Worm (Caenorhabditis elegans) whole organism, mixed stage, embryonic: ENCODE results near the gene gcy-34.

Source experiments
- M03D4.4 ChIP-seq: sonication (generic microtip); optimal IDR thresholded peaks from 2 replicates; lab custom pipeline; 2017; ENCODE audit warnings: mild to moderate bottlenecking, missing genetic modification characterization, missing compliant biosample characterization
- bed-3 ChIP-seq: fragments of 200-800 bp; sonication (Bioruptor generic); optimal IDR thresholded peaks from 3 replicates; lab custom pipeline; 2018; ENCODE audit warnings: mild to moderate bottlenecking, missing genetic modification characterization, moderate library complexity, missing compliant biosample characterization
- blmp-1 ChIP-seq: fragments of 150-350 bp; optimal IDR thresholded peaks from 2 replicates; lab custom pipeline; 2014; ENCODE audit warnings: missing biosample characterization, missing genetic modification characterization
- ceh-39 ChIP-seq: fragments of 150-350 bp; optimal IDR thresholded peaks from 2 replicates; lab custom pipeline; 2014; ENCODE audit warnings: missing biosample characterization, missing genetic modification characterization
- ceh-83 ChIP-seq: fragments of 200-800 bp; sonication (Bioruptor generic); optimal IDR thresholded peaks from 2 replicates; lab custom pipeline; 2018; ENCODE audit warnings: mild to moderate bottlenecking, missing genetic modification characterization, missing compliant biosample characterization
- ces-1 ChIP-seq: fragments of 150-350 bp; optimal IDR thresholded peaks from 2 replicates; lab custom pipeline; 2014; ENCODE audit warnings: missing biosample characterization, missing genetic modification reagents, missing genetic modification characterization
- cnd-1 ChIP-seq: fragments of 200-800 bp; sonication (Bioruptor generic); optimal IDR thresholded peaks from 2 replicates; lab custom pipeline; 2018; ENCODE audit warnings: mild to moderate bottlenecking, missing genetic modification characterization, missing compliant biosample characterization
- drap-1 ChIP-seq: fragments of 200-800 bp; sonication (Bioruptor generic); optimal IDR thresholded peaks from 3 replicates; lab custom pipeline; 2018; ENCODE audit warnings: mild to moderate bottlenecking, missing genetic modification characterization, missing compliant biosample characterization
- elt-1 ChIP-seq: sonication (generic microtip); optimal IDR thresholded peaks from 2 replicates; lab custom pipeline; 2017; ENCODE audit warnings: missing genetic modification characterization, mild to moderate bottlenecking, missing compliant biosample characterization, antibody characterized with exemption, moderate library complexity, borderline replicate concordance; ENCODE audit not compliant: insufficient read depth
- elt-3 ChIP-seq: fragments of 150-350 bp; optimal IDR thresholded peaks from 2 replicates; lab custom pipeline; 2014; ENCODE audit warnings: missing biosample characterization, missing genetic modification characterization
- flh-1 ChIP-seq: fragments of 200-800 bp; sonication (Bioruptor generic); optimal IDR thresholded peaks from 2 replicates; lab custom pipeline; 2018; ENCODE audit warnings: mild to moderate bottlenecking, missing genetic modification characterization, moderate library complexity, missing compliant biosample characterization
- ham-2 ChIP-seq: fragments of 200-800 bp; sonication (Bioruptor generic); optimal IDR thresholded peaks from 2 replicates; lab custom pipeline; 2018; ENCODE audit warnings: mild to moderate bottlenecking, missing genetic modification characterization, missing compliant biosample characterization
- hlh-1 ChIP-seq: fragments of 150-350 bp; optimal IDR thresholded peaks from 2 replicates; lab custom pipeline; 2014; ENCODE audit warnings: missing biosample characterization, missing genetic modification reagents, missing genetic modification characterization
- lin-13 ChIP-seq: fragments of 150-350 bp; optimal IDR thresholded peaks from 2 replicates; lab custom pipeline; 2014; ENCODE audit warnings: missing biosample characterization, missing genetic modification characterization
- lin-32 ChIP-seq: fragments of 200-800 bp; sonication (Bioruptor generic); optimal IDR thresholded peaks from 2 replicates; lab custom pipeline; 2018; ENCODE audit warnings: mild to moderate bottlenecking, missing genetic modification characterization, missing compliant biosample characterization
- lsy-2 ChIP-seq: fragments of 150-350 bp; optimal IDR thresholded peaks from 2 replicates; lab custom pipeline; 2014; ENCODE audit warnings: missing biosample characterization, missing genetic modification characterization
- mab-5 ChIP-seq: fragments of 150-350 bp; optimal IDR thresholded peaks from 2 replicates; lab custom pipeline; 2014; ENCODE audit warnings: missing biosample characterization, missing genetic modification characterization
- mep-1 ChIP-seq: fragments of 150-350 bp; optimal IDR thresholded peaks from 2 replicates; lab custom pipeline; 2017; ENCODE audit warnings: missing biosample characterization, missing genetic modification reagents, missing genetic modification characterization, inconsistent platforms
- mls-2 ChIP-seq: sonication (generic microtip); optimal IDR thresholded peaks from 2 replicates; lab custom pipeline; 2016; ENCODE audit warnings: mild to moderate bottlenecking, missing genetic modification characterization, moderate library complexity, missing compliant biosample characterization
- nhr-12 ChIP-seq: fragments of 150-350 bp; optimal IDR thresholded peaks from 2 replicates; lab custom pipeline; 2014; ENCODE audit warnings: missing biosample characterization, missing genetic modification characterization
- nhr-2 ChIP-seq: fragments of 150-350 bp; optimal IDR thresholded peaks from 2 replicates; lab custom pipeline; 2014; ENCODE audit warnings: missing biosample characterization, missing genetic modification characterization
- nhr-237 ChIP-seq: fragments of 150-350 bp; optimal IDR thresholded peaks from 2 replicates; lab custom pipeline; 2014; ENCODE audit warnings: missing biosample characterization, missing genetic modification characterization
- nhr-28 ChIP-seq: fragments of 150-350 bp; optimal IDR thresholded peaks from 2 replicates; lab custom pipeline; 2014; ENCODE audit warnings: missing biosample characterization, missing genetic modification characterization
- nhr-76 ChIP-seq: sonication (generic microtip); optimal IDR thresholded peaks from 2 replicates; lab custom pipeline; 2017; ENCODE audit warnings: missing biosample characterization, missing genetic modification characterization
- pha-4 ChIP-seq: fragments of 150-350 bp; optimal IDR thresholded peaks from 2 replicates; lab custom pipeline; 2018; ENCODE audit warnings: missing biosample characterization, missing genetic modification reagents, missing genetic modification characterization
- sem-2 ChIP-seq: fragments of 200-800 bp; sonication (Bioruptor generic); optimal IDR thresholded peaks from 2 replicates; lab custom pipeline; 2018; ENCODE audit warnings: mild to moderate bottlenecking, missing genetic modification characterization, missing compliant biosample characterization
- snpc-4 ChIP-seq: fragments of 150-350 bp; optimal IDR thresholded peaks from 2 replicates; lab custom pipeline; 2014; ENCODE audit warnings: missing biosample characterization, missing genetic modification characterization
- sptf-1 ChIP-seq: sonication (generic microtip); optimal IDR thresholded peaks from 2 replicates; lab custom pipeline; 2017; ENCODE audit warnings: mild to moderate bottlenecking, missing genetic modification characterization, moderate library complexity, missing compliant biosample characterization
- tbx-8 ChIP-seq: fragments of 200-800 bp; sonication (Bioruptor generic); optimal IDR thresholded peaks from 2 replicates; lab custom pipeline; 2018; ENCODE audit warnings: mild to moderate bottlenecking, missing genetic modification characterization, moderate library complexity, missing compliant biosample characterization
- unc-120 ChIP-seq: sonication (generic microtip); optimal IDR thresholded peaks from 2 replicates; lab custom pipeline; 2017; ENCODE audit warnings: missing genetic modification characterization, missing compliant biosample characterization; ENCODE audit not compliant: poor library complexity, severe bottlenecking
- unc-39 ChIP-seq: fragments of 150-350 bp; optimal IDR thresholded peaks from 2 replicates; lab custom pipeline; 2014; ENCODE audit warnings: missing biosample characterization, missing genetic modification characterization
- unc-62 ChIP-seq: fragments of 150-350 bp; optimal IDR thresholded peaks from 2 replicates; lab custom pipeline; 2014; ENCODE audit warnings: missing biosample characterization, missing genetic modification reagents, missing genetic modification characterization
- zip-8 ChIP-seq: fragments of 150-350 bp; optimal IDR thresholded peaks from 2 replicates; lab custom pipeline; 2014; ENCODE audit warnings: missing biosample characterization, missing genetic modification characterization
- ztf-11 ChIP-seq: fragments of 150-350 bp; optimal IDR thresholded peaks from 2 replicates; lab custom pipeline; 2014; ENCODE audit warnings: missing biosample characterization, missing genetic modification characterization

Gene gcy-34

ce11 chrV:13369663-13370062 lies 16.0 kb downstream of the gcy-34 start:
- no peak for TF ChIP-seq ham-2 (GFP tag; lab: Kevin White, UChicago)
- no peak for TF ChIP-seq flh-1 (GFP tag; lab: Kevin White, UChicago)
- TF ChIP-seq nhr-76 (tag; lab: Kevin White, UChicago): no peak
- TF ChIP-seq unc-39 (tag; lab: Kevin White, UChicago): no peak
- no peak for TF ChIP-seq mep-1 (tag; lab: Kevin White, UChicago)
- TF ChIP-seq sem-2 (GFP tag; lab: Kevin White, UChicago): no peak
- no peak for TF ChIP-seq unc-120
- TF ChIP-seq hlh-1 (tag; lab: Kevin White, UChicago): no peak
- no peak for TF ChIP-seq tbx-8 (GFP tag; lab: Kevin White, UChicago)
- no peak for TF ChIP-seq M03D4.4 (tag; lab: Kevin White, UChicago)
- no peak for TF ChIP-seq pha-4 (tag; lab: Kevin White, UChicago)
- no peak for TF ChIP-seq nhr-237 (tag; lab: Kevin White, UChicago)
- TF ChIP-seq blmp-1: no peak
- TF ChIP-seq cnd-1 (tag; lab: Kevin White, UChicago): no peak
- TF ChIP-seq sptf-1 (tag; lab: Kevin White, UChicago): no peak
- no peak for TF ChIP-seq mls-2 (tag; lab: Kevin White, UChicago)
- no peak for TF ChIP-seq unc-62 (GFP tag; lab: Kevin White, UChicago)
- TF ChIP-seq, all 35 proteins: peak for 0

ce11 chrV:13367024-13367423 lies 18.7 kb downstream of the gcy-34 start, which contains the start of gene srx-125:
Gene srx-125 (plus strand): TSS chrV:13367324.
- no peak for TF ChIP-seq lin-32
- TF ChIP-seq nhr-237 (tag; lab: Kevin White, UChicago): no peak
- no peak for TF ChIP-seq drap-1 (GFP tag; lab: Kevin White, UChicago)
- TF ChIP-seq ceh-83 (GFP tag; lab: Kevin White, UChicago): no peak
- no peak for TF ChIP-seq nhr-12
- no peak for TF ChIP-seq nhr-28 (tag; lab: Kevin White, UChicago)
- no peak for TF ChIP-seq unc-39 (tag; lab: Kevin White, UChicago)
- TF ChIP-seq cnd-1 (tag; lab: Kevin White, UChicago): no peak
- TF ChIP-seq nhr-76 (tag; lab: Kevin White, UChicago): no peak
- no peak for TF ChIP-seq ztf-11 (tag; lab: Kevin White, UChicago)
- TF ChIP-seq pha-4 (tag; lab: Kevin White, UChicago): no peak
- no peak for TF ChIP-seq mls-2 (tag; lab: Kevin White, UChicago)
- TF ChIP-seq flh-1 (GFP tag; lab: Kevin White, UChicago): no peak
- no peak for TF ChIP-seq sem-2 (GFP tag; lab: Kevin White, UChicago)
- TF ChIP-seq bed-3 (GFP tag; lab: Kevin White, UChicago): no peak
- TF ChIP-seq elt-1 (tag; lab: Kevin White, UChicago): no peak
- TF ChIP-seq ces-1: no peak
- TF ChIP-seq hlh-1 (tag; lab: Kevin White, UChicago): no peak
- no peak for TF ChIP-seq snpc-4 (tag; lab: Kevin White, UChicago)
- TF ChIP-seq mab-5 (tag; lab: Kevin White, UChicago): no peak

ce11 chrV:13366488-13366887 lies 19.2 kb downstream of the gcy-34 start:
- no peak for TF ChIP-seq ceh-83 (GFP tag; lab: Kevin White, UChicago)
- no peak for TF ChIP-seq snpc-4 (tag; lab: Kevin White, UChicago)
- no peak for TF ChIP-seq nhr-28 (tag; lab: Kevin White, UChicago)
- no peak for TF ChIP-seq ztf-11 (tag; lab: Kevin White, UChicago)
- TF ChIP-seq unc-39 (tag; lab: Kevin White, UChicago): no peak
- no peak for TF ChIP-seq flh-1 (GFP tag; lab: Kevin White, UChicago)
- TF ChIP-seq hlh-1 (tag; lab: Kevin White, UChicago): no peak
- no peak for TF ChIP-seq nhr-12
- TF ChIP-seq ceh-39 (tag; lab: Kevin White, UChicago): no peak
- no peak for TF ChIP-seq pha-4 (tag; lab: Kevin White, UChicago)
- TF ChIP-seq cnd-1 (tag; lab: Kevin White, UChicago): no peak
- no peak for TF ChIP-seq unc-120
- TF ChIP-seq nhr-2: no peak
- no peak for TF ChIP-seq zip-8 (tag; lab: Kevin White, UChicago)
- TF ChIP-seq elt-3 (tag; lab: Kevin White, UChicago): no peak

- TF ChIP-seq unc-62 (GFP tag; lab: Kevin White, UChicago) (no peak), sptf-1 (tag; lab: Kevin White, UChicago) (no peak), nhr-28 (tag; lab: Kevin White, UChicago) (no peak), lin-13 (tag; lab: Kevin White, UChicago) (no peak), ham-2 (GFP tag; lab: Kevin White, UChicago) (no peak), mab-5 (tag; lab: Kevin White, UChicago) (no peak), lsy-2 (tag; lab: Kevin White, UChicago) (no peak), nhr-2 (no peak), nhr-12 (no peak), cnd-1 (tag; lab: Kevin White, UChicago) (no peak), ces-1 (no peak), unc-39 (tag; lab: Kevin White, UChicago) (no peak)
- TF ChIP-seq, all 35 proteins: peak for 0
Measured at ce11 chrV:13364227-13364626, 21.5 kb downstream of the gcy-34 start.
